Fruit fly (Drosophila melanogaster) whole organism, embryonic: Measurements from ENCODE around the gene CG14676.

Experiments
- Bdp1 ChIP-seq: fragments of 200-800 bp; sonication (Bioruptor generic); optimal IDR thresholded peaks from 3 replicates; lab custom pipeline; 2016; ENCODE audit warnings: missing biosample characterization, missing genetic modification characterization
- CG10979 ChIP-seq: fragments of 200-800 bp; sonication (Bioruptor generic); optimal IDR thresholded peaks from 2 replicates; lab custom pipeline; 2018; ENCODE audit warnings: missing biosample characterization, mild to moderate bottlenecking, missing genetic modification characterization, moderate library complexity
- CG1233 ChIP-seq: fragments of 200-800 bp; sonication (Bioruptor generic); optimal IDR thresholded peaks from 4 replicates; lab custom pipeline; 2018; ENCODE audit warnings: missing biosample characterization, mild to moderate bottlenecking, missing genetic modification characterization
- CG12391 ChIP-seq: fragments of 200-800 bp; sonication (Bioruptor generic); optimal IDR thresholded peaks from 3 replicates; lab custom pipeline; 2018; ENCODE audit warnings: missing biosample characterization, mild to moderate bottlenecking, missing genetic modification characterization, moderate library complexity
- CG13123 ChIP-seq: fragments of 200-800 bp; sonication (Bioruptor generic); optimal IDR thresholded peaks from 2 replicates; lab custom pipeline; 2016; ENCODE audit warnings: missing biosample characterization, missing genetic modification characterization
- CG13424 ChIP-seq: fragments of 200-800 bp; sonication (Bioruptor generic); optimal IDR thresholded peaks from 2 replicates; lab custom pipeline; 2019; ENCODE audit warnings: missing biosample characterization, mild to moderate bottlenecking, missing genetic modification characterization, moderate library complexity
- CG13624 ChIP-seq: fragments of 200-800 bp; sonication (Bioruptor generic); optimal IDR thresholded peaks from 2 replicates; lab custom pipeline; 2016; ENCODE audit warnings: missing biosample characterization, missing genetic modification characterization
- CG14014 ChIP-seq: fragments of 200-800 bp; sonication (Bioruptor generic); IDR thresholded peaks from 2 replicates; pipeline ENCODE4 v1.3.6; 2022; ENCODE audit warnings: missing biosample characterization, missing genetic modification characterization
- CG14710 ChIP-seq: fragments of 200-800 bp; sonication (Bioruptor generic); optimal IDR thresholded peaks from 3 replicates; lab custom pipeline; 2019; ENCODE audit warnings: missing biosample characterization, mild to moderate bottlenecking, missing genetic modification characterization, moderate library complexity
- CG14860 ChIP-seq: fragments of 200-800 bp; sonication (Bioruptor generic); IDR thresholded peaks from 3 replicates; pipeline ENCODE4 v1.3.6; 2022; ENCODE audit warnings: missing biosample characterization, missing genetic modification characterization; ENCODE audit not compliant: partially characterized antibody
- CG18476 ChIP-seq: fragments of 200-800 bp; sonication (Bioruptor generic); optimal IDR thresholded peaks from 2 replicates; lab custom pipeline; 2016; ENCODE audit warnings: missing biosample characterization, mild to moderate bottlenecking, missing genetic modification characterization
- CG18599 ChIP-seq: fragments of 200-800 bp; sonication (Bioruptor generic); optimal IDR thresholded peaks from 3 replicates; lab custom pipeline; 2017; ENCODE audit warnings: missing biosample characterization, missing genetic modification characterization, mild to moderate bottlenecking, moderate library complexity, missing genetic modification reagents
- CG2120 ChIP-seq: fragments of 200-800 bp; sonication (Bioruptor generic); optimal IDR thresholded peaks from 3 replicates; lab custom pipeline; 2016; ENCODE audit warnings: missing biosample characterization, missing genetic modification characterization
- CG30020 ChIP-seq: fragments of 200-800 bp; optimal IDR thresholded peaks from 2 replicates; lab custom pipeline; 2019; ENCODE audit warnings: missing biosample characterization, mild to moderate bottlenecking, missing genetic modification characterization, moderate library complexity
- CG3163 ChIP-seq: fragments of 200-800 bp; sonication (Bioruptor generic); optimal IDR thresholded peaks from 3 replicates; lab custom pipeline; 2016; ENCODE audit warnings: missing biosample characterization, missing genetic modification characterization
- CG33213 ChIP-seq: fragments of 200-800 bp; sonication (Bioruptor generic); optimal IDR thresholded peaks from 3 replicates; lab custom pipeline; 2016; ENCODE audit warnings: missing biosample characterization, missing genetic modification characterization
- CG34224 ChIP-seq: fragments of 200-800 bp; sonication (Bioruptor generic); IDR thresholded peaks from 3 replicates; pipeline ENCODE4 v1.3.6; 2022; ENCODE audit warnings: missing biosample characterization, missing genetic modification characterization; ENCODE audit not compliant: partially characterized antibody
- CG4707 ChIP-seq: fragments of 200-800 bp; sonication (Bioruptor generic); optimal IDR thresholded peaks from 2 replicates; lab custom pipeline; 2018; ENCODE audit warnings: missing biosample characterization, mild to moderate bottlenecking, missing genetic modification characterization, moderate library complexity
- CG6765 ChIP-seq: fragments of 200-800 bp; sonication (Bioruptor generic); optimal IDR thresholded peaks from 3 replicates; lab custom pipeline; 2017; ENCODE audit warnings: missing biosample characterization, mild to moderate bottlenecking, missing genetic modification characterization
- CG8478 ChIP-seq: fragments of >200 bp; optimal IDR thresholded peaks from 2 replicates; lab custom pipeline; 2018
- Doc3 ChIP-seq: fragments of 200-800 bp; sonication (Bioruptor generic); IDR thresholded peaks from 3 replicates; pipeline ENCODE4 v1.3.6; 2022; ENCODE audit warnings: missing biosample characterization, missing genetic modification characterization; ENCODE audit not compliant: partially characterized antibody
- Fer1 ChIP-seq: fragments of 200-800 bp; sonication (Bioruptor generic); optimal IDR thresholded peaks from 2 replicates; lab custom pipeline; 2017; ENCODE audit warnings: missing biosample characterization, mild to moderate bottlenecking, missing genetic modification characterization
- Gug ChIP-seq: fragments of 200-800 bp; sonication (Bioruptor generic); IDR thresholded peaks from 4 replicates; pipeline ENCODE4 v1.3.6; 2022; ENCODE audit warnings: missing biosample characterization, missing genetic modification characterization
- H2.0 ChIP-seq: fragments of 200-800 bp; sonication (Bioruptor generic); IDR thresholded peaks from 2 replicates; pipeline ENCODE4 v1.3.6; 2022; ENCODE audit warnings: missing biosample characterization, missing genetic modification characterization
- HLH3B ChIP-seq: fragments of 200-800 bp; sonication (Bioruptor generic); IDR thresholded peaks from 2 replicates; pipeline ENCODE4 v1.3.6; 2022; ENCODE audit warnings: missing biosample characterization, missing genetic modification characterization
- Lhr ChIP-seq: fragments of 200-800 bp; sonication (Bioruptor generic); optimal IDR thresholded peaks from 3 replicates; lab custom pipeline; 2017; ENCODE audit warnings: mild to moderate bottlenecking, missing biosample characterization, missing genetic modification reagents, missing genetic modification characterization
- MESR4 ChIP-seq: fragments of 200-800 bp; sonication (Bioruptor generic); optimal IDR thresholded peaks from 2 replicates; lab custom pipeline; 2018; ENCODE audit warnings: missing biosample characterization, mild to moderate bottlenecking, missing genetic modification characterization, moderate library complexity
- NFAT ChIP-seq: fragments of 200-800 bp; sonication (Bioruptor generic); IDR thresholded peaks from 2 replicates; pipeline ENCODE4 v1.3.6; 2022; ENCODE audit warnings: missing biosample characterization, missing genetic modification characterization
- NK7.1 ChIP-seq: fragments of 200-800 bp; sonication (Bioruptor generic); optimal IDR thresholded peaks from 3 replicates; lab custom pipeline; 2016; ENCODE audit warnings: missing biosample characterization, missing genetic modification characterization
- Spps ChIP-seq: fragments of 200-800 bp; sonication (Bioruptor generic); optimal IDR thresholded peaks from 2 replicates; lab custom pipeline; 2018; ENCODE audit warnings: missing biosample characterization, mild to moderate bottlenecking, missing genetic modification characterization
- Sry-δ ChIP-seq: fragments of 200-800 bp; sonication (Bioruptor generic); optimal IDR thresholded peaks from 2 replicates; lab custom pipeline; 2016; ENCODE audit warnings: missing biosample characterization, missing genetic modification characterization
- Ssrp ChIP-seq: fragments of 200-800 bp; sonication (Bioruptor generic); optimal IDR thresholded peaks from 2 replicates; lab custom pipeline; 2018; ENCODE audit warnings: missing biosample characterization, mild to moderate bottlenecking, missing genetic modification characterization, moderate library complexity
- Tbp ChIP-seq: fragments of >200 bp; optimal IDR thresholded peaks from 2 replicates; lab custom pipeline; 2018; ENCODE audit warnings: missing biosample characterization, missing genetic modification characterization
- Xrp1 ChIP-seq: fragments of 200-800 bp; sonication (Bioruptor generic); IDR thresholded peaks from 2 replicates; pipeline ENCODE4 v1.3.6; 2022; ENCODE audit warnings: missing biosample characterization, missing genetic modification characterization
- ap ChIP-seq: fragments of 200-800 bp; sonication (Bioruptor generic); IDR thresholded peaks from 2 replicates; pipeline ENCODE4 v1.3.6; 2022; ENCODE audit warnings: missing biosample characterization, missing genetic modification characterization
- en ChIP-seq: fragments of 200-800 bp; sonication (Bioruptor generic); optimal IDR thresholded peaks from 2 replicates; lab custom pipeline; 2016; ENCODE audit warnings: missing biosample characterization, missing genetic modification characterization
- fd64A ChIP-seq: fragments of 200-800 bp; sonication (Bioruptor generic); optimal IDR thresholded peaks from 3 replicates; lab custom pipeline; 2018; ENCODE audit warnings: missing biosample characterization, mild to moderate bottlenecking, missing genetic modification characterization
- ham ChIP-seq: fragments of 200-800 bp; sonication (Bioruptor generic); IDR thresholded peaks from 2 replicates; pipeline ENCODE4 v1.3.6; 2022; ENCODE audit warnings: missing biosample characterization, missing genetic modification characterization
- kay ChIP-seq: fragments of 200-800 bp; sonication (Bioruptor generic); optimal IDR thresholded peaks from 2 replicates; lab custom pipeline; 2016; ENCODE audit warnings: missing biosample characterization, missing genetic modification characterization
- lola ChIP-seq, 3 experiments: fragments of >200 bp in 2 of 3; fragments of 200-800 bp in 1 of 3; sonication (Bioruptor generic) in 1 of 3; optimal IDR thresholded peaks; 2 replicates each; lab custom pipeline; 2017 to 2019; ENCODE audit warnings: missing biosample characterization in 3 of 3, missing genetic modification characterization in 3 of 3, mild to moderate bottlenecking in 1 of 3, moderate library complexity in 1 of 3
- nerfin-2 ChIP-seq: fragments of 200-800 bp; sonication (Bioruptor generic); IDR thresholded peaks from 2 replicates; pipeline ENCODE4 v1.3.6; 2022; ENCODE audit warnings: missing biosample characterization, missing genetic modification characterization; ENCODE audit not compliant: partially characterized antibody
- p53 ChIP-seq: fragments of 200-800 bp; sonication (Bioruptor generic); optimal IDR thresholded peaks from 2 replicates; lab custom pipeline; 2016; ENCODE audit warnings: missing biosample characterization, missing genetic modification characterization
- peb ChIP-seq: fragments of 200-800 bp; sonication (Bioruptor generic); IDR thresholded peaks from 2 replicates; pipeline ENCODE4 v1.3.6; 2022; ENCODE audit warnings: missing biosample characterization, missing genetic modification characterization
- pita ChIP-seq: fragments of 200-800 bp; sonication (Bioruptor generic); optimal IDR thresholded peaks from 2 replicates; lab custom pipeline; 2017; ENCODE audit warnings: missing biosample characterization, mild to moderate bottlenecking, missing genetic modification characterization
- pum ChIP-seq: fragments of 200-800 bp; sonication (Bioruptor generic); optimal IDR thresholded peaks from 2 replicates; lab custom pipeline; 2016; ENCODE audit warnings: missing biosample characterization, missing genetic modification characterization
- stc ChIP-seq: fragments of 200-800 bp; sonication (Bioruptor generic); IDR thresholded peaks from 2 replicates; pipeline ENCODE4 v1.3.6; 2022; ENCODE audit warnings: missing biosample characterization, missing genetic modification characterization
- tgo ChIP-seq: fragments of 200-800 bp; sonication (Bioruptor generic); IDR thresholded peaks from 3 replicates; pipeline ENCODE4 v1.3.6; 2022; ENCODE audit warnings: missing biosample characterization, missing genetic modification characterization
- tna ChIP-seq: fragments of 200-800 bp; sonication (Bioruptor generic); IDR thresholded peaks from 2 replicates; pipeline ENCODE4 v1.3.6; 2022; ENCODE audit warnings: missing biosample characterization, missing genetic modification characterization; ENCODE audit not compliant: partially characterized antibody
- toy ChIP-seq: fragments of 200-800 bp; sonication (Bioruptor generic); IDR thresholded peaks from 2 replicates; pipeline ENCODE4 v1.3.6; 2022; ENCODE audit warnings: missing biosample characterization, missing genetic modification characterization
- ttk ChIP-seq: fragments of 200-800 bp; sonication (Bioruptor generic); IDR thresholded peaks from 2 replicates; pipeline ENCODE4 v2.1.2; 2022; ENCODE audit warnings: missing biosample characterization, missing genetic modification characterization
- zen ChIP-seq: fragments of 200-800 bp; sonication (Bioruptor generic); optimal IDR thresholded peaks from 3 replicates; lab custom pipeline; 2018; ENCODE audit warnings: missing biosample characterization, mild to moderate bottlenecking, missing genetic modification characterization, moderate library complexity

CG14676 gene

DNA sequence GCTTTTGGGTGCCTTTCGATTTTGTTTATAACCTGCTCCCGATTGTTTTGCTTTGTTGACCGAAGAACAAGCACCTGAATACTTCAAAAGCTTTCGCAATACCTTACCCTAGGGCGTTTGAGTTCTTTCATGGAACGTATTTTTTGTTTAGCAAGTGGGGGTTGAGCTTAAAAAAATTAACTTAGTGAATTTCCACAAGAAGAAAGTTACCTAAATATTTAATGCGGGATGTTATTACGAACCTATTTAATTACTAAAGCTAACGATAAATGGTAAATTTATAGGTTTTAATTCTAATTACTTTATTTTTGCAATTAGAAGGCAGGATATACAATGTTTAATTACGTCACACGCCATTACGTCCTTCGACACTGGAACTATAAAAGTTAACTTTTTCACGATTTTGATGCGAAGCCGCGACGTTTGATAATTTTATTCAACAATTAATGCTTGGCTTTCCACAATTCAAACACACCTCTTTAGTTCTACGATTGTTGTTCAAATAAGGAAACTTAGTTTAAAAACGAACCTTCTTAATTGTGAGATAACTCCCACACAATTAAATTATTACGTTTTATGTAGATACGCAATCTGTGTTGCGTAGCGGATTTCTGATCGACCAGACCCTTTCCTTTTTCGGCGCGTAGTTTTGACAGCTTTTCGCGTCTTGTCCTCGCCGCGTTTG lies 14.3 kb downstream of the CG14676 start (continued):
- TF ChIP-seq stc (GFP tag; lab: Robert Waterston, UW) (no peak), HLH3B (GFP tag; lab: Robert Waterston, UW) (no peak), CG14014 (GFP tag; lab: Robert Waterston, UW) (peak; percentile 44), lola (GFP tag; optimal IDR thresholded peaks at IDR 0.05; lab: Kevin White, UChicago) (no peak), Xrp1 (GFP tag; lab: Robert Waterston, UW) (no peak), Spps (tag; lab: Kevin White, UChicago) (no peak), CG4707 (GFP tag; lab: Kevin White, UChicago) (no peak), en (GFP tag; lab: Kevin White, UChicago) (no peak), tna (no peak), H2.0 (no peak), ttk (GFP tag; lab: Robert Waterston, UW) (no peak), zen (tag; lab: Kevin White, UChicago) (no peak), CG30020 (no peak), kay (GFP tag; lab: Kevin White, UChicago) (no peak), Gug (peak; percentile 56; the same call in 2 of the 4 replicates), Lhr (GFP tag; lab: Kevin White, UChicago) (no peak), Fer1 (no peak), CG6765 (no peak), CG18599 (GFP tag; lab: Kevin White, UChicago) (peak; percentile 56), toy (GFP tag; lab: Robert Waterston, UW) (no peak), NFAT (GFP tag; lab: Robert Waterston, UW) (peak; percentile 74), CG13424 (no peak), CG13123 (GFP tag; lab: Kevin White, UChicago) (no peak), nerfin-2 (no peak), Bdp1 (GFP tag; lab: Kevin White, UChicago) (no peak), CG34224 (no peak), CG1233 (GFP tag; lab: Kevin White, UChicago) (peak; percentile 44), CG14860 (no peak), NK7.1 (GFP tag; lab: Kevin White, UChicago) (no peak), CG8478 (lab: Kevin White, UChicago) (no peak), ham (GFP tag; lab: Robert Waterston, UW) (no peak), CG3163 (no peak), CG10979 (tag; lab: Kevin White, UChicago) (no peak), Tbp (GFP tag; lab: Kevin White, UChicago) (no peak), Sry-δ (GFP tag; lab: Kevin White, UChicago) (no peak), MESR4 (GFP tag; lab: Kevin White, UChicago) (no peak), Ssrp (tag; lab: Kevin White, UChicago) (no peak), peb (GFP tag; lab: Robert Waterston, UW) (no peak), p53 (GFP tag; lab: Kevin White, UChicago) (no peak), CG14710 (no peak), fd64A (GFP tag; lab: Kevin White, UChicago) (no peak), Doc3 (GFP tag; lab: Robert Waterston, UW) (no peak), CG33213 (GFP tag; lab: Kevin White, UChicago) (no peak), CG13624 (GFP tag; lab: Kevin White, UChicago) (peak; percentile 39), pum (peak; percentile 52), CG2120 (GFP tag; lab: Kevin White, UChicago) (peak; percentile 74), ap (GFP tag; lab: Robert Waterston, UW) (no peak), pita (GFP tag; lab: Kevin White, UChicago) (no peak), CG12391 (tag; lab: Kevin White, UChicago) (peak; percentile 15), CG18476 (GFP tag; lab: Kevin White, UChicago) (peak; percentile 16), tgo (no peak)
